Worm (Caenorhabditis elegans) whole organism, L1 larva: ENCODE results near the gene K03A1.4.

Experiments
- Y116A8C.19 ChIP-seq: sonication (generic microtip); optimal IDR thresholded peaks from 2 replicates; lab custom pipeline; 2016; ENCODE audit warnings: missing compliant biosample characterization, missing genetic modification characterization, borderline replicate concordance
- ama-1 ChIP-seq: fragments of 150-350 bp; optimal IDR thresholded peaks from 2 replicates; lab custom pipeline; 2014
- dsc-1 ChIP-seq: sonication (generic microtip); optimal IDR thresholded peaks from 2 replicates; lab custom pipeline; 2016; ENCODE audit warnings: mild to moderate bottlenecking, missing genetic modification characterization, missing compliant biosample characterization
- egl-27 ChIP-seq, 2 experiments: fragments of 150-350 bp in 1 of 2; sonication (generic microtip); optimal IDR thresholded peaks; 3 replicates each; lab custom pipeline; 2017 to 2018; ENCODE audit warnings: missing biosample characterization in 2 of 2, missing genetic modification characterization in 2 of 2, missing genetic modification reagents in 2 of 2
- isw-1 ChIP-seq: fragments of 200-800 bp; sonication (Bioruptor generic); IDR thresholded peaks from 2 replicates; pipeline ENCODE4 v1.3.6; 2022; ENCODE audit warnings: missing genetic modification characterization, missing compliant biosample characterization
- nhr-12 ChIP-seq: sonication (generic microtip); optimal IDR thresholded peaks from 2 replicates; lab custom pipeline; 2017; ENCODE audit warnings: missing biosample characterization, missing genetic modification characterization
- nhr-20 ChIP-seq: sonication (generic microtip); optimal IDR thresholded peaks from 2 replicates; lab custom pipeline; 2016; ENCODE audit warnings: mild to moderate bottlenecking, missing genetic modification characterization, missing compliant biosample characterization
- snpc-4 ChIP-seq: fragments of 150-350 bp; optimal IDR thresholded peaks from 2 replicates; lab custom pipeline; 2014; ENCODE audit warnings: missing biosample characterization, missing genetic modification characterization
- unc-62 ChIP-seq: fragments of 150-350 bp; optimal IDR thresholded peaks from 2 replicates; lab custom pipeline; 2014; ENCODE audit warnings: missing biosample characterization, missing genetic modification reagents, missing genetic modification characterization
- unc-86 ChIP-seq: sonication (generic microtip); optimal IDR thresholded peaks from 2 replicates; lab custom pipeline; 2016; ENCODE audit warnings: missing genetic modification characterization, missing compliant biosample characterization
- xbp-1 ChIP-seq: sonication (generic microtip); optimal IDR thresholded peaks from 2 replicates; lab custom pipeline; 2016; ENCODE audit warnings: missing genetic modification characterization, missing compliant biosample characterization

ce11 chrX:7314564-7314963 is 16.0 kb upstream of the K03A1.4 start:
- TF ChIP-seq egl-27 (tag; optimal IDR thresholded peaks at IDR 0.05; lab: Kevin White, UChicago) = no peak
- no peak for TF ChIP-seq unc-62 (GFP tag; lab: Kevin White, UChicago)
- TF ChIP-seq dsc-1 (tag; lab: Kevin White, UChicago) = no peak
- TF ChIP-seq xbp-1 = no peak
- TF ChIP-seq nhr-12 (tag; lab: Kevin White, UChicago) = no peak
- no peak for TF ChIP-seq nhr-20 (tag; lab: Kevin White, UChicago)
- TF ChIP-seq isw-1 (GFP tag; lab: Robert Waterston, UW) = no peak
- TF ChIP-seq snpc-4 (tag; lab: Kevin White, UChicago) = no peak
- TF ChIP-seq unc-86 (tag; lab: Kevin White, UChicago) = no peak
- TF ChIP-seq ama-1 = no peak
- no peak for TF ChIP-seq Y116A8C.19
